Fruit fly (Drosophila melanogaster) whole organism, embryonic: Measurements from ENCODE around the gene CG4101.
A peak's percentile ranks its signal among the peaks of the same experiment; 100 is the strongest.

Experiments
- Ada2b ChIP-seq: fragments of 200-800 bp; sonication (Bioruptor generic); IDR thresholded peaks from 2 replicates; pipeline ENCODE4 v1.3.6; 2022; ENCODE audit warnings: missing biosample characterization, missing genetic modification characterization
- C15 ChIP-seq: fragments of 200-800 bp; sonication (Bioruptor generic); IDR thresholded peaks from 3 replicates; pipeline ENCODE4 v1.3.6; 2022; ENCODE audit warnings: missing biosample characterization, missing genetic modification characterization
- CG10543 ChIP-seq: fragments of 200-800 bp; sonication (Bioruptor generic); optimal IDR thresholded peaks from 3 replicates; lab custom pipeline; 2017; ENCODE audit warnings: missing biosample characterization, mild to moderate bottlenecking, missing genetic modification characterization, moderate library complexity
- CG11085 ChIP-seq: fragments of 200-800 bp; sonication (Bioruptor generic); IDR thresholded peaks from 2 replicates; pipeline ENCODE4 v1.3.6; 2022; ENCODE audit warnings: missing biosample characterization, missing genetic modification characterization
- CG12744 ChIP-seq: fragments of 200-800 bp; sonication (Bioruptor generic); optimal IDR thresholded peaks from 2 replicates; lab custom pipeline; 2016; ENCODE audit warnings: missing biosample characterization, missing genetic modification characterization
- CG16813 ChIP-seq: fragments of 200-800 bp; sonication (Bioruptor generic); IDR thresholded peaks from 3 replicates; pipeline ENCODE4 v1.3.6; 2022; ENCODE audit warnings: missing biosample characterization, missing genetic modification characterization; ENCODE audit not compliant: partially characterized antibody
- CG17186 ChIP-seq: fragments of 200-800 bp; sonication (Bioruptor generic); optimal IDR thresholded peaks from 3 replicates; lab custom pipeline; 2017; ENCODE audit warnings: missing biosample characterization, missing genetic modification reagents, missing genetic modification characterization
- CG31224 ChIP-seq: fragments of 200-800 bp; sonication (Bioruptor generic); IDR thresholded peaks from 2 replicates; pipeline ENCODE4 v1.3.6; 2022; ENCODE audit warnings: missing biosample characterization, missing genetic modification characterization
- CG4282 ChIP-seq: fragments of 200-800 bp; sonication (Bioruptor generic); optimal IDR thresholded peaks from 2 replicates; lab custom pipeline; 2016; ENCODE audit warnings: missing biosample characterization, missing genetic modification characterization
- CG4404 ChIP-seq: fragments of 200-800 bp; sonication (Bioruptor generic); IDR thresholded peaks from 2 replicates; pipeline ENCODE4 v1.3.6; 2022; ENCODE audit warnings: missing biosample characterization, missing genetic modification characterization
- CG5180 ChIP-seq: fragments of 200-800 bp; sonication (Bioruptor generic); optimal IDR thresholded peaks from 3 replicates; lab custom pipeline; 2017; ENCODE audit warnings: missing biosample characterization, missing genetic modification characterization, mild to moderate bottlenecking, moderate library complexity, missing genetic modification reagents
- CG5953 ChIP-seq: fragments of 200-800 bp; sonication (Bioruptor generic); IDR thresholded peaks from 2 replicates; pipeline ENCODE4 v1.3.6; 2022; ENCODE audit warnings: missing biosample characterization, missing genetic modification characterization
- CG7745 ChIP-seq: fragments of 200-800 bp; sonication (Bioruptor generic); optimal IDR thresholded peaks from 2 replicates; lab custom pipeline; 2018; ENCODE audit warnings: missing biosample characterization, mild to moderate bottlenecking, missing genetic modification characterization, moderate library complexity
- CG7987 ChIP-seq: fragments of 200-800 bp; sonication (Bioruptor generic); optimal IDR thresholded peaks from 2 replicates; lab custom pipeline; 2018; ENCODE audit warnings: missing biosample characterization, mild to moderate bottlenecking, missing genetic modification characterization, moderate library complexity
- CG8359 ChIP-seq: fragments of 200-800 bp; sonication (Bioruptor generic); optimal IDR thresholded peaks from 2 replicates; lab custom pipeline; 2017; ENCODE audit warnings: missing biosample characterization, mild to moderate bottlenecking, missing genetic modification characterization, borderline replicate concordance
- CG8924 ChIP-seq: fragments of 200-800 bp; optimal IDR thresholded peaks from 3 replicates; lab custom pipeline; 2019; ENCODE audit warnings: missing biosample characterization, mild to moderate bottlenecking, missing genetic modification characterization, moderate library complexity
- CG9215 ChIP-seq: fragments of 200-800 bp; sonication (Bioruptor generic); IDR thresholded peaks from 2 replicates; pipeline ENCODE4 v1.3.6; 2022; ENCODE audit warnings: missing biosample characterization, missing genetic modification characterization
- CG9797 ChIP-seq: fragments of 200-800 bp; sonication (Bioruptor generic); optimal IDR thresholded peaks from 3 replicates; lab custom pipeline; 2018; ENCODE audit warnings: missing biosample characterization, mild to moderate bottlenecking, missing genetic modification characterization
- CoRest ChIP-seq: fragments of 200-800 bp; sonication (Bioruptor generic); optimal IDR thresholded peaks from 3 replicates; lab custom pipeline; 2018; ENCODE audit warnings: missing biosample characterization, mild to moderate bottlenecking, missing genetic modification characterization, moderate library complexity
- E2f2 ChIP-seq: fragments of 200-800 bp; sonication (Bioruptor generic); IDR thresholded peaks from 2 replicates; pipeline ENCODE4 v1.3.6; 2022; ENCODE audit warnings: missing biosample characterization, missing genetic modification characterization
- Elba2 ChIP-seq: fragments of 200-800 bp; sonication (Bioruptor generic); optimal IDR thresholded peaks from 3 replicates; lab custom pipeline; 2016; ENCODE audit warnings: missing biosample characterization, missing genetic modification characterization
- Fer2 ChIP-seq: fragments of 200-800 bp; sonication (Bioruptor generic); optimal IDR thresholded peaks from 2 replicates; lab custom pipeline; 2018; ENCODE audit warnings: missing biosample characterization, mild to moderate bottlenecking, missing genetic modification characterization, moderate library complexity
- H15 ChIP-seq: fragments of 200-800 bp; sonication (Bioruptor generic); IDR thresholded peaks from 3 replicates; pipeline ENCODE4 v1.3.6; 2022; ENCODE audit warnings: missing biosample characterization, missing genetic modification characterization
- HLH3B ChIP-seq: fragments of 200-800 bp; sonication (Bioruptor generic); IDR thresholded peaks from 2 replicates; pipeline ENCODE4 v1.3.6; 2022; ENCODE audit warnings: missing biosample characterization, missing genetic modification characterization
- Hmx ChIP-seq: fragments of 200-800 bp; sonication (Bioruptor generic); optimal IDR thresholded peaks from 2 replicates; lab custom pipeline; 2016; ENCODE audit warnings: missing biosample characterization, missing genetic modification characterization
- Hr78 ChIP-seq, 2 experiments: fragments of 200-800 bp in 1 of 2; fragments of >200 bp in 1 of 2; sonication (Bioruptor generic) in 1 of 2; optimal IDR thresholded peaks; 2 replicates each; lab custom pipeline; 2017 to 2019; ENCODE audit warnings: missing biosample characterization in 2 of 2, missing genetic modification characterization in 2 of 2, mild to moderate bottlenecking in 1 of 2, moderate library complexity in 1 of 2
- MTF-1 ChIP-seq: fragments of 200-800 bp; sonication (Bioruptor generic); optimal IDR thresholded peaks from 2 replicates; lab custom pipeline; 2018; ENCODE audit warnings: missing biosample characterization, mild to moderate bottlenecking, missing genetic modification characterization, borderline replicate concordance
- Mad ChIP-seq: fragments of 200-800 bp; sonication (Bioruptor generic); optimal IDR thresholded peaks from 2 replicates; lab custom pipeline; 2016; ENCODE audit warnings: missing biosample characterization, missing genetic modification characterization
- YL-1 ChIP-seq: fragments of 200-800 bp; sonication (Bioruptor generic); optimal IDR thresholded peaks from 3 replicates; lab custom pipeline; 2017; ENCODE audit warnings: missing biosample characterization, mild to moderate bottlenecking, missing genetic modification characterization
- ara ChIP-seq: fragments of 200-800 bp; sonication (Bioruptor generic); IDR thresholded peaks from 2 replicates; pipeline ENCODE4 v1.3.6; 2022; ENCODE audit warnings: missing biosample characterization, missing genetic modification characterization
- bowl ChIP-seq: fragments of 200-800 bp; sonication (Bioruptor generic); IDR thresholded peaks from 2 replicates; pipeline ENCODE4 v1.3.6; 2022; ENCODE audit warnings: missing biosample characterization, missing genetic modification characterization
- bsh ChIP-seq, 2 experiments: fragments of 200-800 bp; sonication (Bioruptor generic); optimal IDR thresholded peaks; 2 replicates each; lab custom pipeline; 2017 to 2018; ENCODE audit warnings: mild to moderate bottlenecking in 2 of 2, missing biosample characterization in 2 of 2, missing genetic modification characterization in 2 of 2, moderate library complexity in 1 of 2
- cas ChIP-seq: fragments of 200-800 bp; sonication (Bioruptor generic); IDR thresholded peaks from 2 replicates; pipeline ENCODE4 v1.3.6; 2022; ENCODE audit warnings: missing biosample characterization, missing genetic modification characterization
- chinmo ChIP-seq: fragments of 200-800 bp; sonication (Bioruptor generic); IDR thresholded peaks from 4 replicates; pipeline ENCODE4 v1.3.6; 2022; ENCODE audit warnings: missing biosample characterization, missing genetic modification characterization; ENCODE audit not compliant: partially characterized antibody
- chm ChIP-seq: fragments of 200-800 bp; sonication (Bioruptor generic); IDR thresholded peaks from 2 replicates; pipeline ENCODE4 v1.3.6; 2022; ENCODE audit warnings: missing biosample characterization, missing genetic modification characterization
- croc ChIP-seq: fragments of 200-800 bp; sonication (Bioruptor generic); conservative IDR thresholded peaks from 3 replicates; pipeline ENCODE4 v1.3.6; 2022; ENCODE audit warnings: missing biosample characterization, missing genetic modification characterization
- fd64A ChIP-seq: fragments of 200-800 bp; sonication (Bioruptor generic); optimal IDR thresholded peaks from 3 replicates; lab custom pipeline; 2018; ENCODE audit warnings: missing biosample characterization, mild to moderate bottlenecking, missing genetic modification characterization
- ftz-f1 ChIP-seq: fragments of 200-800 bp; sonication (Bioruptor generic); optimal IDR thresholded peaks from 2 replicates; lab custom pipeline; 2016; ENCODE audit warnings: missing biosample characterization, missing genetic modification characterization
- ken ChIP-seq: fragments of 200-800 bp; sonication (Bioruptor generic); IDR thresholded peaks from 3 replicates; pipeline ENCODE4 v1.3.6; 2022; ENCODE audit warnings: missing biosample characterization, missing genetic modification characterization
- klu ChIP-seq: fragments of 200-800 bp; sonication (Bioruptor generic); IDR thresholded peaks from 2 replicates; pipeline ENCODE4 v1.3.6; 2022; ENCODE audit warnings: missing biosample characterization, missing genetic modification characterization
- kni ChIP-seq: fragments of 200-800 bp; sonication (Bioruptor generic); optimal IDR thresholded peaks from 3 replicates; lab custom pipeline; 2017; ENCODE audit warnings: mild to moderate bottlenecking, missing biosample characterization, missing genetic modification reagents, missing genetic modification characterization
- lilli ChIP-seq: fragments of 200-800 bp; sonication (Bioruptor generic); optimal IDR thresholded peaks from 3 replicates; lab custom pipeline; 2016; ENCODE audit warnings: missing biosample characterization, missing genetic modification characterization
- psq ChIP-seq: fragments of 200-800 bp; sonication (Bioruptor generic); optimal IDR thresholded peaks from 2 replicates; lab custom pipeline; 2017; ENCODE audit warnings: missing biosample characterization, missing genetic modification characterization
- salm ChIP-seq: fragments of 200-800 bp; sonication (Bioruptor generic); optimal IDR thresholded peaks from 2 replicates; lab custom pipeline; 2018; ENCODE audit warnings: missing biosample characterization, mild to moderate bottlenecking, missing genetic modification characterization
- sd ChIP-seq: fragments of 200-800 bp; sonication (Bioruptor generic); optimal IDR thresholded peaks from 3 replicates; lab custom pipeline; 2018; ENCODE audit warnings: missing biosample characterization, mild to moderate bottlenecking, missing genetic modification characterization, moderate library complexity
- so ChIP-seq: fragments of 200-800 bp; sonication (Bioruptor generic); IDR thresholded peaks from 3 replicates; pipeline ENCODE4 v1.3.6; 2022; ENCODE audit warnings: missing biosample characterization, missing genetic modification characterization
- stc ChIP-seq: fragments of 200-800 bp; sonication (Bioruptor generic); IDR thresholded peaks from 2 replicates; pipeline ENCODE4 v1.3.6; 2022; ENCODE audit warnings: missing biosample characterization, missing genetic modification characterization
- trh ChIP-seq: fragments of 200-800 bp; sonication (Bioruptor generic); optimal IDR thresholded peaks from 2 replicates; lab custom pipeline; 2016; ENCODE audit warnings: missing biosample characterization, missing genetic modification characterization
- tup ChIP-seq: fragments of 200-800 bp; sonication (Bioruptor generic); optimal IDR thresholded peaks from 2 replicates; lab custom pipeline; 2016; ENCODE audit warnings: missing biosample characterization, mild to moderate bottlenecking, missing genetic modification characterization, moderate library complexity
- wek ChIP-seq: fragments of 200-800 bp; sonication (Bioruptor generic); optimal IDR thresholded peaks from 3 replicates; lab custom pipeline; 2018; ENCODE audit warnings: missing biosample characterization, mild to moderate bottlenecking, missing genetic modification characterization, moderate library complexity

CG4101 gene

DNA sequence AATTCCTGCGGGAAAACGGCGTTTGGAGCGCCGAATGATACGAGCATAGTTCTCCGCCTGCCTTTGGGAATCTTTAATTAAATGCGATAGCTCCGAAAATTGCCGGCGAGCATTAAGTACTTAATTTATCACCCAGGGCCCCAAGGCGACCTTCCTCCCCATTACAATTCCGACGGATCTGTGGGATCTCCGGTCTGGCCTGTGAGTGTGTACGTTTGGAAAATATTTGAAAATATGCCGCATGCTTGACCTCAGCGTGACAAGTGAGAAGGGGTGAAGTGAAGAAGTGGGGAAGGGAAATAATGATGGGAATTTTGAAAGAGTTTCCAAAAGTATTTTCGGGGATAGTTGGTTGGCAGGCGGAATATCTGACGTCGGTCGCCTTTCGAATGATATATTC lies 42.8 kb upstream of the CG4101 start (continued):
- no peak for TF ChIP-seq CG9215
- TF ChIP-seq CG10543 (GFP tag; lab: Kevin White, UChicago): peak; percentile 52
- no peak for TF ChIP-seq psq (GFP tag; lab: Kevin White, UChicago)
- peak; percentile 48 for TF ChIP-seq kni
- TF ChIP-seq bsh (GFP tag; optimal IDR thresholded peaks at IDR 0.05; lab: Kevin White, UChicago): no peak
- TF ChIP-seq CG11085: no peak
- peak; percentile 75 for TF ChIP-seq ftz-f1 (GFP tag; lab: Kevin White, UChicago)
- no peak for TF ChIP-seq CG31224 (GFP tag; lab: Robert Waterston, UW)
- TF ChIP-seq CG8359 (GFP tag; lab: Kevin White, UChicago): peak; percentile 14
- peak in 1 of 2 experiments; percentile 69 for TF ChIP-seq Hr78 (GFP tag; optimal IDR thresholded peaks at IDR 0.05; lab: Kevin White, UChicago)
- no peak for TF ChIP-seq CG17186
- no peak for TF ChIP-seq stc
- no peak for TF ChIP-seq tup (GFP tag; lab: Kevin White, UChicago)
- TF ChIP-seq YL-1 (GFP tag; lab: Kevin White, UChicago): no peak
- no peak for TF ChIP-seq CG7987 (GFP tag; lab: Kevin White, UChicago)
- TF ChIP-seq CG4282 (GFP tag; lab: Kevin White, UChicago): no peak
- peak; percentile 66 for TF ChIP-seq CG7745 (tag; lab: Kevin White, UChicago)
- no peak for TF ChIP-seq MTF-1
- TF ChIP-seq CG9797: no peak
- TF ChIP-seq Elba2 (GFP tag; lab: Kevin White, UChicago): no peak
- no peak for TF ChIP-seq salm (tag; lab: Kevin White, UChicago)
- peak; percentile 95 for TF ChIP-seq sd

DNA sequence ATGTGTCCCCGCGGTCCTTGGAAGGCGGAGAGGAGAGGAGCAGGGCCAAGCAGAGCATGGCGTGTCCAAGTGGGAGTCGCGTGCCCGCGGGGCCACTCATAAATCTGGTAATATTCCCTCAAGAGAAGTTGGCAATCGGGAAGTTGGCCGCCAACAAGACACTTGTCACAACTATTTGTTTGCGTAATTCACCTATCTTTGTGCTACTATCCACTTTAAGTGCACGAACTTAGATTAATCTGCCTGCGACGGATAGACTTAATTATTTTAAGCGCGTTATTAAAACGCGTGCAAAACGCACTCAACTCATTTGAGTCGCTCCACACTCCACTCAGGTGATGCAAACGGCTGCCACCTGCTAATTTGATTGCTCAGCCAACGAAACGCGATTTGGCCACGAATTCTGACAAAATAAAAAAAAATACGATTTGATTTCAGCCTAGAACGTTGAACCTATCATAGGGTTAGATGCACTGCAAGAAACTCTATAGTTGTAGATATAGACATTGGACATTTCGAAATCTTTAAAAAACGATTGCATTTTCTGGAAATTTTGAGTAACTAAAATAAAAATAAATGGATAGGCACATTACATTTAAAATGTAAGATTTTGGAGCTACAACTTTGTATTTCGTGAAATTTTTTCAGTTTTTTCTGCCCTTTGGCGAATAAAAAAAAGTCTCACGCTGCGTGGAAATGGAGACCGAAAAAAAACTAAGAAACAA lies 41.1 kb upstream of the CG4101 start:
- TF ChIP-seq CG5953 (no peak), klu (GFP tag; lab: Robert Waterston, UW) (0 out of 2 replicates have a peak, but pooled peaks have one; percentile 19), cas (peak; percentile 55; the same call in 1 of the 2 replicates), so (peak; percentile 61; the same call in 1 of the 3 replicates), chinmo (GFP tag; lab: Robert Waterston, UW) (no peak), CG16813 (GFP tag; lab: Robert Waterston, UW) (no peak), wek (GFP tag; lab: Kevin White, UChicago) (no peak), ara (GFP tag; lab: Robert Waterston, UW) (peak; percentile 48), Ada2b (peak; percentile 48), H15 (GFP tag; lab: Robert Waterston, UW) (no peak), CG4404 (GFP tag; lab: Robert Waterston, UW) (peak; percentile 30; the same call in 1 of the 2 replicates), HLH3B (GFP tag; lab: Robert Waterston, UW) (0 out of 2 replicates have a peak, but pooled peaks have one; percentile 13), Mad (GFP tag; lab: Kevin White, UChicago) (no peak), CG8924 (tag; lab: Kevin White, UChicago) (peak; percentile 60), bowl (GFP tag; lab: Robert Waterston, UW) (no peak), C15 (GFP tag; lab: Robert Waterston, UW) (no peak), lilli (GFP tag; lab: Kevin White, UChicago) (peak; percentile 60), fd64A (GFP tag; lab: Kevin White, UChicago) (no peak), Fer2 (peak; percentile 1), ken (GFP tag; lab: Robert Waterston, UW) (no peak), chm (GFP tag; lab: Robert Waterston, UW) (no peak), CoRest (tag; lab: Kevin White, UChicago) (peak; percentile 61), trh (GFP tag; lab: Kevin White, UChicago) (no peak), croc (GFP tag; lab: Robert Waterston, UW) (no peak), CG12744 (peak; percentile 45), Hmx (GFP tag; lab: Kevin White, UChicago) (no peak), stc (peak; percentile 55; the same call in 1 of the 2 replicates), E2f2 (GFP tag; lab: Robert Waterston, UW) (peak; percentile 43), CG5180 (GFP tag; lab: Kevin White, UChicago) (no peak)
